Worm (Caenorhabditis elegans) whole organism, L3 larva: Measurements from ENCODE around the gene srsx-34.

ENCODE experiments used
- ZK546.5 ChIP-seq: sonication (generic microtip); optimal IDR thresholded peaks from 2 replicates; lab custom pipeline; 2017; ENCODE audit warnings: missing biosample characterization, missing genetic modification characterization
- aly-2 ChIP-seq: fragments of 150-350 bp; optimal IDR thresholded peaks from 2 replicates; lab custom pipeline; 2014; ENCODE audit warnings: missing biosample characterization, missing genetic modification characterization
- ceh-28 ChIP-seq: fragments of 150-350 bp; optimal IDR thresholded peaks from 2 replicates; lab custom pipeline; 2014; ENCODE audit warnings: missing biosample characterization, missing genetic modification reagents, missing genetic modification characterization
- ceh-9 ChIP-seq: sonication (generic microtip); optimal IDR thresholded peaks from 2 replicates; lab custom pipeline; 2018; ENCODE audit warnings: missing biosample characterization, missing genetic modification characterization
- daf-12 ChIP-seq: fragments of 150-350 bp; optimal IDR thresholded peaks from 2 replicates; lab custom pipeline; 2014; ENCODE audit warnings: missing biosample characterization, missing genetic modification reagents, missing genetic modification characterization
- egl-5 ChIP-seq: fragments of 150-350 bp; optimal IDR thresholded peaks from 2 replicates; lab custom pipeline; 2017; ENCODE audit warnings: missing biosample characterization, missing genetic modification reagents, missing genetic modification characterization, inconsistent platforms
- elt-1 ChIP-seq: fragments of 150-350 bp; optimal IDR thresholded peaks from 2 replicates; lab custom pipeline; 2014; ENCODE audit warnings: missing biosample characterization, missing genetic modification characterization
- elt-2 ChIP-seq: sonication (generic microtip); optimal IDR thresholded peaks from 2 replicates; lab custom pipeline; 2016; ENCODE audit warnings: missing genetic modification reagents, mild to moderate bottlenecking, missing genetic modification characterization, missing compliant biosample characterization
- elt-3 ChIP-seq, 3 experiments: fragments of 150-350 bp in 1 of 3; sonication (generic microtip) in 2 of 3; optimal IDR thresholded peaks; 2 replicates in 2 of 3; 4 replicates in 1 of 3; lab custom pipeline; 2014 to 2017; ENCODE audit warnings: missing biosample characterization in 3 of 3, missing genetic modification characterization in 3 of 3
- eor-1 ChIP-seq, 2 experiments: fragments of 150-350 bp; optimal IDR thresholded peaks; 2 replicates each; lab custom pipeline; 2014 to 2018; ENCODE audit warnings: missing biosample characterization in 2 of 2, missing genetic modification characterization in 2 of 2
- fkh-10 ChIP-seq: sonication (generic microtip); optimal IDR thresholded peaks from 2 replicates; lab custom pipeline; 2017; ENCODE audit warnings: missing biosample characterization, missing genetic modification reagents, missing genetic modification characterization
- fos-1 ChIP-seq: fragments of 150-350 bp; optimal IDR thresholded peaks from 2 replicates; lab custom pipeline; 2014; ENCODE audit warnings: missing biosample characterization, missing genetic modification characterization
- jun-1 ChIP-seq: fragments of 150-350 bp; optimal IDR thresholded peaks from 2 replicates; lab custom pipeline; 2014; ENCODE audit warnings: missing biosample characterization, missing genetic modification reagents, missing genetic modification characterization
- lin-15B ChIP-seq: fragments of 150-350 bp; optimal IDR thresholded peaks from 2 replicates; lab custom pipeline; 2014; ENCODE audit warnings: missing biosample characterization, missing genetic modification characterization
- lin-39 ChIP-seq: fragments of 150-350 bp; optimal IDR thresholded peaks from 2 replicates; lab custom pipeline; 2018; ENCODE audit warnings: missing biosample characterization, missing genetic modification reagents, missing genetic modification characterization
- lsy-12 ChIP-seq: sonication (generic microtip); optimal IDR thresholded peaks from 2 replicates; lab custom pipeline; 2016; ENCODE audit warnings: mild to moderate bottlenecking, missing genetic modification characterization, missing compliant biosample characterization
- mdl-1 ChIP-seq: fragments of 150-350 bp; optimal IDR thresholded peaks from 2 replicates; lab custom pipeline; 2014; ENCODE audit warnings: missing biosample characterization, missing genetic modification characterization
- nfya-1 ChIP-seq: sonication (generic microtip); optimal IDR thresholded peaks from 2 replicates; lab custom pipeline; 2017; ENCODE audit warnings: missing genetic modification characterization, mild to moderate bottlenecking, missing compliant biosample characterization, antibody characterized with exemption, moderate library complexity; ENCODE audit not compliant: insufficient read depth
- nhr-11 ChIP-seq: fragments of 150-350 bp; optimal IDR thresholded peaks from 2 replicates; lab custom pipeline; 2014; ENCODE audit warnings: missing biosample characterization, missing genetic modification characterization
- nhr-12 ChIP-seq: fragments of 150-350 bp; optimal IDR thresholded peaks from 2 replicates; lab custom pipeline; 2014; ENCODE audit warnings: missing biosample characterization, missing genetic modification characterization
- nhr-23 ChIP-seq: fragments of 150-350 bp; optimal IDR thresholded peaks from 2 replicates; lab custom pipeline; 2014; ENCODE audit warnings: missing biosample characterization, missing genetic modification reagents, missing genetic modification characterization
- nhr-237 ChIP-seq: fragments of 150-350 bp; optimal IDR thresholded peaks from 2 replicates; lab custom pipeline; 2014; ENCODE audit warnings: missing biosample characterization, missing genetic modification characterization
- nhr-25 ChIP-seq: sonication (generic microtip); optimal IDR thresholded peaks from 2 replicates; lab custom pipeline; 2017; ENCODE audit warnings: missing biosample characterization, missing genetic modification characterization
- nhr-43 ChIP-seq: sonication (generic microtip); optimal IDR thresholded peaks from 2 replicates; lab custom pipeline; 2016; ENCODE audit warnings: mild to moderate bottlenecking, missing genetic modification characterization, missing compliant biosample characterization; ENCODE audit not compliant: poor library complexity, severe bottlenecking
- nhr-67 ChIP-seq: fragments of 150-350 bp; optimal IDR thresholded peaks from 2 replicates; lab custom pipeline; 2014; ENCODE audit warnings: missing biosample characterization, missing genetic modification characterization
- nhr-76 ChIP-seq: fragments of 150-350 bp; sonication (generic microtip); optimal IDR thresholded peaks from 5 replicates; lab custom pipeline; 2014; ENCODE audit warnings: missing biosample characterization, missing genetic modification characterization
- nhr-77 ChIP-seq: fragments of 150-350 bp; optimal IDR thresholded peaks from 2 replicates; lab custom pipeline; 2014; ENCODE audit warnings: missing biosample characterization, missing genetic modification characterization
- pha-4 ChIP-seq: fragments of 150-350 bp; optimal IDR thresholded peaks from 2 replicates; lab custom pipeline; 2014; ENCODE audit warnings: missing biosample characterization, missing genetic modification reagents, missing genetic modification characterization
- pqm-1 ChIP-seq: fragments of 150-350 bp; optimal IDR thresholded peaks from 2 replicates; lab custom pipeline; 2017; ENCODE audit warnings: missing biosample characterization, missing genetic modification characterization, inconsistent platforms
- skn-1 ChIP-seq: fragments of 150-350 bp; optimal IDR thresholded peaks from 2 replicates; lab custom pipeline; 2014; ENCODE audit warnings: missing biosample characterization, missing genetic modification characterization
- unc-39 ChIP-seq: sonication (generic microtip); optimal IDR thresholded peaks from 4 replicates; lab custom pipeline; 2017; ENCODE audit warnings: missing biosample characterization, missing genetic modification characterization
- unc-62 ChIP-seq: fragments of 150-350 bp; sonication (generic microtip); optimal IDR thresholded peaks from 4 replicates; lab custom pipeline; 2014; ENCODE audit warnings: missing biosample characterization, missing genetic modification reagents, missing genetic modification characterization
- zag-1 ChIP-seq: fragments of 150-350 bp; optimal IDR thresholded peaks from 2 replicates; lab custom pipeline; 2014; ENCODE audit warnings: missing biosample characterization, missing genetic modification characterization
- ztf-11 ChIP-seq: fragments of 150-350 bp; optimal IDR thresholded peaks from 2 replicates; lab custom pipeline; 2014; ENCODE audit warnings: missing biosample characterization, missing genetic modification characterization

The srsx-34 gene

ce11 chrV:9035685-9036084, at the start of gene srsx-34:
srsx-34 (plus strand) TSS chrV:9035985.
- TF ChIP-seq nhr-12 (tag; lab: Kevin White, UChicago) = no peak
- no peak for TF ChIP-seq ztf-11
- no peak for TF ChIP-seq daf-12
- TF ChIP-seq fkh-10 (GFP tag; lab: Kevin White, UChicago) = no peak
- TF ChIP-seq, all 47 proteins: peak for 0

DNA sequence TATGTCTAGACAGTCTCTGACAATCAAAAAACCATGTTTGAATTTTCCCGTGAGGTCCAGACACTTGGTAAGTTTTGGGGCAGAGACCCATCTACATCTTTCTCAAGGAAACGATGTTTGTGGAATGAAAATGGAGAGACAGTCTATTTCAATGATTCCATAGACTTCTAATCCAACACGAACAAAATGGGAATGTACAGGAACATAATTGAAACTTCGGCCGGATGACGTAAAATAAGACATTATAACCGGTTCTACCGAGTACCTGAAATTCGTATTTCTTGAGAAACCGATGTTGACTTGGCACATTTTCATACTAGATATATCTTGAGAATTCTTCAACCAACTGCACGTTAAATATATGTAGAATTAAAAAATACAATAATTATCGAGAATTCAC, 47.7 kb upstream of the srsx-34 start, which contains the start of gene str-87:
Gene str-87 (minus strand): TSS at position 101 of the 400 bp plus-strand sequence.
- no peak for TF ChIP-seq pha-4 (tag; lab: Kevin White, UChicago)
- no peak for TF ChIP-seq mdl-1 (tag; lab: Kevin White, UChicago)
- TF ChIP-seq daf-12 = no peak
- no peak for TF ChIP-seq nhr-25 (tag; lab: Kevin White, UChicago)
- TF ChIP-seq ZK546.5 (tag; lab: Kevin White, UChicago) = no peak
- no peak for TF ChIP-seq elt-3 (tag; optimal IDR thresholded peaks at IDR 0.05; lab: Kevin White, UChicago)
- no peak for TF ChIP-seq unc-39 (tag; lab: Kevin White, UChicago)
- TF ChIP-seq nhr-76 (tag; lab: Kevin White, UChicago) = no peak
- TF ChIP-seq jun-1 (tag; lab: Kevin White, UChicago) = no peak
- no peak for TF ChIP-seq elt-1 (tag; lab: Kevin White, UChicago)
- no peak for TF ChIP-seq fos-1
- no peak for TF ChIP-seq aly-2 (tag; lab: Kevin White, UChicago)
- no peak for TF ChIP-seq zag-1
- no peak for TF ChIP-seq lin-15B (tag; lab: Kevin White, UChicago)
- no peak for TF ChIP-seq nhr-11 (tag; lab: Kevin White, UChicago)
- no peak for TF ChIP-seq skn-1 (tag; lab: Kevin White, UChicago)
- no peak for TF ChIP-seq egl-5 (tag; lab: Kevin White, UChicago)

ce11 chrV:8990194-8990649, 45.6 kb upstream of the srsx-34 start, which contains the start of gene F59E11.7:
F59E11.7 (plus strand) TSS chrV:8990244.
- TF ChIP-seq nhr-25 (tag; lab: Kevin White, UChicago) = peak; percentile 40
- TF ChIP-seq pha-4 (tag; lab: Kevin White, UChicago) = no peak

ce11 chrV:8991679-8992078, 44.1 kb upstream of the srsx-34 start, which contains the start of gene F59E11.6:
F59E11.6 (plus strand) TSS chrV:8991789.
- no peak for TF ChIP-seq nhr-76 (tag; lab: Kevin White, UChicago)
- no peak for TF ChIP-seq ceh-28 (tag; lab: Kevin White, UChicago)

ce11 chrV:8994272-8994671, 41.5 kb upstream of the srsx-34 start:
- TF ChIP-seq nhr-43 (tag; lab: Kevin White, UChicago) (peak; percentile 68), eor-1 (tag; optimal IDR thresholded peaks at IDR 0.05; lab: Kevin White, UChicago) (no peak), nhr-23 (tag; lab: Kevin White, UChicago) (peak; percentile 52), nhr-25 (tag; lab: Kevin White, UChicago) (peak; percentile 16), elt-3 (tag; optimal IDR thresholded peaks at IDR 0.05; lab: Kevin White, UChicago) (peak in 2 of 3 experiments; percentile 21 to 33), ZK546.5 (tag; lab: Kevin White, UChicago) (no peak)

DNA sequence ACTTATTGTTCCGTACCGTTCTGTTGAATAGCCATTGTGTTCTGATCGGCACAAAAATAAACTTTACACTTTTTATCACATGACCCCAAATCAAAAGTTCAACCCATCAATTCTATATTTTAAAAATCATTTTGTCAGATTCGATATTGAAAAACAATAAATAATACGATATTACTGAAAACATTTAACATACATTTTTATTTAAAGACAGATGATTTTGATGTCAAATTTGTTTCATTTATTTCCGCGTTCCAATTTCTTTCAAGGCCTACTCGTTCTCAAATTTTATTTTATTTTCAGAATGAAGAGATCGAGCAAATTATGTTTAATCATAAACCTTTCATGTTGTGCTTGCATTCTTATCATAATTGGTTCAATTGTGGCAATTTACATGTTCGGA, 41.0 kb upstream of the srsx-34 start, which contains the start of gene F59E11.5:
Gene F59E11.5 (plus strand): TSS at position 301 of the 400 bp plus-strand sequence.
- TF ChIP-seq pha-4 (tag; lab: Kevin White, UChicago) = no peak
- TF ChIP-seq egl-5 (tag; lab: Kevin White, UChicago) = no peak
- no peak for TF ChIP-seq lin-39 (tag; lab: Kevin White, UChicago)
- no peak for TF ChIP-seq pqm-1 (tag; lab: Kevin White, UChicago)
- TF ChIP-seq lin-15B (tag; lab: Kevin White, UChicago) = no peak
- no peak for TF ChIP-seq nhr-77 (tag; lab: Kevin White, UChicago)
- TF ChIP-seq nhr-237 (tag; lab: Kevin White, UChicago) = no peak
- TF ChIP-seq ceh-9 (tag; lab: Kevin White, UChicago) = no peak
- no peak for TF ChIP-seq elt-3 (tag; optimal IDR thresholded peaks at IDR 0.05; lab: Kevin White, UChicago)
- no peak for TF ChIP-seq ZK546.5 (tag; lab: Kevin White, UChicago)
- TF ChIP-seq unc-62 (GFP tag; lab: Kevin White, UChicago) = no peak
- TF ChIP-seq elt-1 (tag; lab: Kevin White, UChicago) = no peak
- TF ChIP-seq fos-1 = no peak
- TF ChIP-seq ceh-28 (tag; lab: Kevin White, UChicago) = no peak
- TF ChIP-seq nfya-1 (tag; lab: Kevin White, UChicago) = no peak
- TF ChIP-seq lsy-12 = no peak
- TF ChIP-seq nhr-67 (tag; lab: Kevin White, UChicago) = no peak
- no peak for TF ChIP-seq elt-2 (tag; lab: Kevin White, UChicago)
